Worm (Caenorhabditis elegans) whole organism, young adult: ENCODE data around the gene pot-1.

ENCODE experiments used
- B0261.1 ChIP-seq: sonication (generic microtip); optimal IDR thresholded peaks from 2 replicates; lab custom pipeline; 2016; ENCODE audit warnings: mild to moderate bottlenecking, missing genetic modification characterization, moderate library complexity, missing compliant biosample characterization
- F10E7.11 ChIP-seq: sonication (generic microtip); optimal IDR thresholded peaks from 2 replicates; lab custom pipeline; 2017; ENCODE audit warnings: mild to moderate bottlenecking, missing genetic modification characterization, moderate library complexity, missing compliant biosample characterization
- F23B12.7 ChIP-seq: sonication (generic microtip); optimal IDR thresholded peaks from 2 replicates; lab custom pipeline; 2017; ENCODE audit warnings: missing genetic modification characterization, mild to moderate bottlenecking, missing compliant biosample characterization, antibody characterized with exemption, moderate library complexity; ENCODE audit not compliant: insufficient read depth
- F39B2.1 ChIP-seq: fragments of 200-800 bp; sonication (Bioruptor generic); IDR thresholded peaks from 2 replicates; pipeline ENCODE4 v1.3.6; 2022; ENCODE audit warnings: missing genetic modification reagents, missing genetic modification characterization, missing compliant biosample characterization
- F57A8.1 ChIP-seq: fragments of 200-800 bp; sonication (Bioruptor generic); optimal IDR thresholded peaks from 2 replicates; lab custom pipeline; 2018; ENCODE audit warnings: mild to moderate bottlenecking, missing genetic modification characterization, moderate library complexity, missing compliant biosample characterization
- T07F8.4 ChIP-seq: sonication (generic microtip); optimal IDR thresholded peaks from 2 replicates; lab custom pipeline; 2016; ENCODE audit warnings: mild to moderate bottlenecking, missing genetic modification characterization, moderate library complexity, missing compliant biosample characterization
- Y53F4B.3 ChIP-seq: fragments of 200-800 bp; sonication (Bioruptor generic); IDR thresholded peaks from 2 replicates; pipeline ENCODE4 v1.3.6; 2022; ENCODE audit warnings: missing genetic modification reagents, missing genetic modification characterization, missing compliant biosample characterization
- Y53G8AR.9 ChIP-seq: fragments of 200-800 bp; sonication (Bioruptor generic); conservative IDR thresholded peaks from 2 replicates; pipeline ENCODE4 v1.3.6; 2022; ENCODE audit warnings: missing genetic modification reagents, missing genetic modification characterization, missing compliant biosample characterization
- Y79H2A.3 ChIP-seq: fragments of 200-800 bp; sonication (Bioruptor generic); conservative IDR thresholded peaks from 2 replicates; pipeline ENCODE4 v1.3.6; 2022; ENCODE audit warnings: missing genetic modification reagents, missing genetic modification characterization, missing compliant biosample characterization
- ZK185.1 ChIP-seq: sonication (generic microtip); optimal IDR thresholded peaks from 2 replicates; lab custom pipeline; 2016; ENCODE audit warnings: mild to moderate bottlenecking, missing genetic modification characterization, missing compliant biosample characterization; ENCODE audit not compliant: poor library complexity, severe bottlenecking
- ama-1 ChIP-seq, 3 experiments: fragments of 150-350 bp in 1 of 3; sonication (generic microtip) in 2 of 3; optimal IDR thresholded peaks; 2 replicates each; lab custom pipeline; 2014 to 2018; ENCODE audit warnings: missing biosample characterization in 2 of 3, missing genetic modification characterization in 2 of 3, missing genetic modification reagents in 2 of 3
- athp-1 ChIP-seq: sonication (generic microtip); optimal IDR thresholded peaks from 2 replicates; lab custom pipeline; 2017; ENCODE audit warnings: mild to moderate bottlenecking, missing genetic modification characterization, missing compliant biosample characterization
- attf-5 ChIP-seq: fragments of 200-800 bp; sonication (Bioruptor generic); optimal IDR thresholded peaks from 2 replicates; lab custom pipeline; 2018; ENCODE audit warnings: mild to moderate bottlenecking, missing genetic modification characterization, missing compliant biosample characterization
- attf-6 ChIP-seq: fragments of 200-800 bp; sonication (Bioruptor generic); IDR thresholded peaks from 2 replicates; pipeline ENCODE4 v1.3.6; 2022; ENCODE audit warnings: missing genetic modification reagents, missing genetic modification characterization, missing compliant biosample characterization
- ceh-100 ChIP-seq: fragments of 200-800 bp; sonication (Bioruptor generic); IDR thresholded peaks from 2 replicates; pipeline ENCODE4 v1.3.6; 2022; ENCODE audit warnings: missing genetic modification reagents, missing genetic modification characterization, missing compliant biosample characterization
- ceh-40 ChIP-seq: fragments of 200-800 bp; sonication (Bioruptor generic); IDR thresholded peaks from 2 replicates; pipeline ENCODE4 v1.3.6; 2022; ENCODE audit warnings: missing genetic modification characterization, missing compliant biosample characterization
- ceh-91 ChIP-seq: fragments of 200-800 bp; sonication (Bioruptor generic); IDR thresholded peaks from 2 replicates; pipeline ENCODE4 v1.3.6; 2022; ENCODE audit warnings: missing genetic modification reagents, missing genetic modification characterization, missing compliant biosample characterization
- dpl-1 ChIP-seq: fragments of 150-350 bp; optimal IDR thresholded peaks from 2 replicates; lab custom pipeline; 2014; ENCODE audit warnings: missing biosample characterization, missing genetic modification reagents, missing genetic modification characterization
- egl-18 ChIP-seq: fragments of 200-800 bp; sonication (Bioruptor generic); IDR thresholded peaks from 2 replicates; pipeline ENCODE4 v1.3.6; 2022; ENCODE audit warnings: missing genetic modification reagents, missing genetic modification characterization, missing compliant biosample characterization
- egrh-3 ChIP-seq: fragments of 200-800 bp; sonication (Bioruptor generic); IDR thresholded peaks from 2 replicates; pipeline ENCODE4 v1.3.6; 2022; ENCODE audit warnings: missing genetic modification reagents, missing genetic modification characterization, missing compliant biosample characterization
- fkh-3 ChIP-seq: sonication (generic microtip); optimal IDR thresholded peaks from 2 replicates; lab custom pipeline; 2016; ENCODE audit warnings: mild to moderate bottlenecking, missing genetic modification characterization, missing compliant biosample characterization
- hsf-1 ChIP-seq: fragments of 200-800 bp; sonication (Bioruptor generic); IDR thresholded peaks from 2 replicates; pipeline ENCODE4 v1.3.6; 2022; ENCODE audit warnings: missing genetic modification reagents, missing genetic modification characterization, missing compliant biosample characterization
- lag-1 ChIP-seq: fragments of 200-800 bp; sonication (Bioruptor generic); IDR thresholded peaks from 2 replicates; pipeline ENCODE4 v1.3.6; 2022; ENCODE audit warnings: missing genetic modification reagents, missing genetic modification characterization, missing compliant biosample characterization
- let-526 ChIP-seq: fragments of 200-800 bp; sonication (Bioruptor generic); IDR thresholded peaks from 2 replicates; pipeline ENCODE4 v1.3.6; 2022; ENCODE audit warnings: missing genetic modification reagents, missing genetic modification characterization, missing compliant biosample characterization
- lin-26 ChIP-seq: fragments of 200-800 bp; sonication (Bioruptor generic); IDR thresholded peaks from 2 replicates; pipeline ENCODE4 v1.3.6; 2022; ENCODE audit warnings: missing genetic modification reagents, missing genetic modification characterization, missing compliant biosample characterization
- lin-35 ChIP-seq, 3 experiments: fragments of 150-350 bp in 2 of 3; sonication (generic microtip) in 1 of 3; optimal IDR thresholded peaks; 2 replicates each; lab custom pipeline; 2014 to 2018; ENCODE audit warnings: missing biosample characterization in 3 of 3, missing genetic modification characterization in 3 of 3, missing genetic modification reagents in 3 of 3
- lin-54 ChIP-seq: fragments of 200-800 bp; sonication (Bioruptor generic); optimal IDR thresholded peaks from 2 replicates; lab custom pipeline; 2018; ENCODE audit warnings: mild to moderate bottlenecking, missing genetic modification characterization, missing compliant biosample characterization
- lir-1 ChIP-seq: fragments of 200-800 bp; sonication (Bioruptor generic); conservative IDR thresholded peaks from 2 replicates; pipeline ENCODE4 v1.3.6; 2022; ENCODE audit warnings: missing genetic modification reagents, missing genetic modification characterization, missing compliant biosample characterization
- madf-3 ChIP-seq: fragments of 200-800 bp; sonication (Bioruptor generic); IDR thresholded peaks from 2 replicates; pipeline ENCODE4 v1.3.6; 2022; ENCODE audit warnings: missing genetic modification reagents, missing genetic modification characterization, missing compliant biosample characterization
- mcd-1 ChIP-seq: fragments of 200-800 bp; sonication (Bioruptor generic); IDR thresholded peaks from 2 replicates; pipeline ENCODE4 v1.3.6; 2022; ENCODE audit warnings: missing genetic modification reagents, missing genetic modification characterization, missing compliant biosample characterization
- mel-28 ChIP-seq: sonication (generic microtip); optimal IDR thresholded peaks from 2 replicates; lab custom pipeline; 2016; ENCODE audit warnings: borderline replicate concordance, mild to moderate bottlenecking, missing genetic modification characterization, missing compliant biosample characterization
- mxl-1 ChIP-seq: sonication (generic microtip); optimal IDR thresholded peaks from 2 replicates; lab custom pipeline; 2016; ENCODE audit warnings: missing genetic modification characterization, missing compliant biosample characterization
- nfya-2 ChIP-seq: fragments of 200-800 bp; sonication (Bioruptor generic); IDR thresholded peaks from 2 replicates; pipeline ENCODE4 v1.3.6; 2022; ENCODE audit warnings: missing genetic modification reagents, missing genetic modification characterization, missing compliant biosample characterization
- nfyb-1 ChIP-seq: fragments of 200-800 bp; sonication (Bioruptor generic); IDR thresholded peaks from 2 replicates; pipeline ENCODE4 v1.3.6; 2022; ENCODE audit warnings: missing genetic modification reagents, missing genetic modification characterization, missing compliant biosample characterization
- nhr-120 ChIP-seq: fragments of 200-800 bp; sonication (Bioruptor generic); IDR thresholded peaks from 2 replicates; pipeline ENCODE4 v1.3.6; 2022; ENCODE audit warnings: missing genetic modification characterization, missing compliant biosample characterization
- rcor-1 ChIP-seq: fragments of 200-800 bp; sonication (Bioruptor generic); IDR thresholded peaks from 2 replicates; pipeline ENCODE4 v1.3.6; 2022; ENCODE audit warnings: missing genetic modification reagents, missing genetic modification characterization, missing compliant biosample characterization
- rec-8 ChIP-seq, 2 experiments: sonication (generic microtip); optimal IDR thresholded peaks; 2 replicates each; lab custom pipeline; 2016; ENCODE audit warnings: mild to moderate bottlenecking in 2 of 2, missing genetic modification characterization in 2 of 2, missing genetic modification reagents in 2 of 2, missing genotype in 2 of 2, missing biosample characterization in 1 of 2, missing compliant biosample characterization in 1 of 2, moderate library complexity in 1 of 2
- sdz-38 ChIP-seq: sonication (generic microtip); optimal IDR thresholded peaks from 2 replicates; lab custom pipeline; 2016; ENCODE audit warnings: missing genotype, missing genetic modification characterization, missing compliant biosample characterization
- somi-1 ChIP-seq: fragments of 200-800 bp; sonication (Bioruptor generic); optimal IDR thresholded peaks from 2 replicates; lab custom pipeline; 2018; ENCODE audit warnings: mild to moderate bottlenecking, missing genetic modification characterization, missing compliant biosample characterization
- unc-62 ChIP-seq: fragments of 150-350 bp; optimal IDR thresholded peaks from 2 replicates; lab custom pipeline; 2014; ENCODE audit warnings: missing biosample characterization, missing genetic modification reagents, missing genetic modification characterization
- zim-3 ChIP-seq: sonication (generic microtip); optimal IDR thresholded peaks from 2 replicates; lab custom pipeline; 2017; ENCODE audit warnings: mild to moderate bottlenecking, missing genetic modification characterization, moderate library complexity, missing compliant biosample characterization
- ztf-18 ChIP-seq: sonication (generic microtip); optimal IDR thresholded peaks from 2 replicates; lab custom pipeline; 2016; ENCODE audit warnings: missing genotype, mild to moderate bottlenecking, missing genetic modification characterization, missing compliant biosample characterization
- ztf-25 ChIP-seq: fragments of 200-800 bp; sonication (Bioruptor generic); IDR thresholded peaks from 2 replicates; pipeline ENCODE4 v1.3.6; 2022; ENCODE audit warnings: missing genetic modification reagents, missing genetic modification characterization, missing compliant biosample characterization
- ztf-6 ChIP-seq: fragments of 200-800 bp; sonication (Bioruptor generic); IDR thresholded peaks from 2 replicates; pipeline ENCODE4 v1.3.6; 2022; ENCODE audit warnings: missing genetic modification reagents, missing genetic modification characterization, missing compliant biosample characterization

Gene pot-1

ce11 chrIII:7159246-7159645 is 25.8 kb upstream of the pot-1 start:
- TF ChIP-seq hsf-1 (GFP tag; lab: Robert Waterston, UW) (no peak), rec-8 (tag; optimal IDR thresholded peaks at IDR 0.05; lab: Kevin White, UChicago) (no peak), ztf-18 (no peak), egrh-3 (no peak), athp-1 (tag; lab: Kevin White, UChicago) (no peak), ama-1 (optimal IDR thresholded peaks at IDR 0.05; lab: Kevin White, UChicago) (no peak), ama-1 (GFP tag; optimal IDR thresholded peaks at IDR 0.05; lab: Kevin White, UChicago) (no peak), ceh-91 (GFP tag; lab: Robert Waterston, UW) (no peak), attf-5 (GFP tag; lab: Kevin White, UChicago) (no peak), rcor-1 (GFP tag; lab: Robert Waterston, UW) (no peak), dpl-1 (GFP tag; lab: Kevin White, UChicago) (no peak), Y79H2A.3 (GFP tag; lab: Robert Waterston, UW) (no peak), ceh-100 (GFP tag; lab: Robert Waterston, UW) (no peak)

- TF ChIP-seq madf-3 (GFP tag; lab: Robert Waterston, UW): peak; percentile 73; the same call in 1 of the 2 replicates
- no peak for TF ChIP-seq unc-62
- no peak for TF ChIP-seq nfyb-1 (GFP tag; lab: Robert Waterston, UW)
Measured at ce11 chrIII:7158709-7159108, 25.2 kb upstream of the pot-1 start, which contains the start of gene nuo-4. nuo-4 (minus strand) TSS chrIII:7158809.

- TF ChIP-seq ceh-40 (GFP tag; lab: Robert Waterston, UW) (no peak), egl-18 (GFP tag; lab: Robert Waterston, UW) (no peak), ztf-25 (GFP tag; lab: Robert Waterston, UW) (no peak), egrh-3 (peak; percentile 60; the same call in 1 of the 2 replicates), ztf-6 (GFP tag; lab: Robert Waterston, UW) (no peak), mcd-1 (peak; percentile 71), F57A8.1 (no peak), fkh-3 (tag; lab: Kevin White, UChicago) (no peak), zim-3 (tag; lab: Kevin White, UChicago) (no peak), B0261.1 (tag; lab: Kevin White, UChicago) (no peak), F23B12.7 (tag; lab: Kevin White, UChicago) (no peak), attf-6 (no peak), Y53F4B.3 (GFP tag; lab: Robert Waterston, UW) (no peak), lag-1 (no peak), lin-35 (GFP tag; optimal IDR thresholded peaks at IDR 0.05; lab: Kevin White, UChicago) (peak in 1 of 3 experiments; percentile 75), hsf-1 (GFP tag; lab: Robert Waterston, UW) (peak; percentile 85), lin-54 (GFP tag; lab: Kevin White, UChicago) (peak; percentile 60), lin-26 (0 out of 2 replicates have a peak, but pooled peaks have one; percentile 43), ZK185.1 (tag; lab: Kevin White, UChicago) (peak; percentile 54), F10E7.11 (tag; lab: Kevin White, UChicago) (no peak), somi-1 (GFP tag; lab: Kevin White, UChicago) (peak; percentile 80), let-526 (GFP tag; lab: Robert Waterston, UW) (peak; percentile 12; the same call in 1 of the 2 replicates), lir-1 (GFP tag; lab: Robert Waterston, UW) (peak; percentile 33; the same call in 1 of the 2 replicates), nfya-2 (GFP tag; lab: Robert Waterston, UW) (no peak), nfyb-1 (GFP tag; lab: Robert Waterston, UW) (peak; percentile 90), mel-28 (no peak), nhr-120 (no peak), sdz-38 (tag; lab: Kevin White, UChicago) (no peak), mxl-1 (tag; lab: Kevin White, UChicago) (no peak), F39B2.1 (GFP tag; lab: Robert Waterston, UW) (0 out of 2 replicates have a peak, but pooled peaks have one; percentile 43), ceh-100 (GFP tag; lab: Robert Waterston, UW) (0 out of 2 replicates have a peak, but pooled peaks have one; percentile 44), Y53G8AR.9 (GFP tag; lab: Robert Waterston, UW) (peak; percentile 59), T07F8.4 (tag; lab: Kevin White, UChicago) (peak; percentile 4)
Measured at ce11 chrIII:7155631-7156030, 22.2 kb upstream of the pot-1 start.
